Fruit fly (Drosophila melanogaster) whole organism, embryonic: Measurements from ENCODE around the gene ClC-c.

Experiments
- Asciz ChIP-seq: fragments of 200-800 bp; sonication (Bioruptor generic); optimal IDR thresholded peaks from 2 replicates; lab custom pipeline; 2017; ENCODE audit warnings: missing biosample characterization, mild to moderate bottlenecking, missing genetic modification characterization, missing genetic modification reagents
- Bdp1 ChIP-seq: fragments of 200-800 bp; sonication (Bioruptor generic); optimal IDR thresholded peaks from 3 replicates; lab custom pipeline; 2016; ENCODE audit warnings: missing biosample characterization, missing genetic modification characterization
- CG1024 ChIP-seq: fragments of 200-800 bp; sonication (Bioruptor generic); IDR thresholded peaks from 2 replicates; pipeline ENCODE4 v1.3.6; 2022; ENCODE audit warnings: missing biosample characterization, missing genetic modification characterization
- CG10321 ChIP-seq: fragments of 200-800 bp; sonication (Bioruptor generic); IDR thresholded peaks from 2 replicates; pipeline ENCODE4 v1.3.6; 2022; ENCODE audit warnings: missing biosample characterization, missing genetic modification characterization
- CG10462 ChIP-seq: fragments of 200-800 bp; sonication (Bioruptor generic); optimal IDR thresholded peaks from 2 replicates; lab custom pipeline; 2016; ENCODE audit warnings: missing biosample characterization, missing genetic modification characterization
- CG2202 ChIP-seq: fragments of 200-800 bp; sonication (Bioruptor generic); optimal IDR thresholded peaks from 2 replicates; lab custom pipeline; 2018; ENCODE audit warnings: missing biosample characterization, mild to moderate bottlenecking, missing genetic modification characterization
- CG30431 ChIP-seq: fragments of 200-800 bp; sonication (Bioruptor generic); optimal IDR thresholded peaks from 2 replicates; lab custom pipeline; 2017; ENCODE audit warnings: missing biosample characterization, missing genetic modification characterization
- CG31388 ChIP-seq: fragments of 200-800 bp; sonication (Bioruptor generic); optimal IDR thresholded peaks from 2 replicates; lab custom pipeline; 2016; ENCODE audit warnings: missing biosample characterization, missing genetic modification characterization
- CG33213 ChIP-seq: fragments of 200-800 bp; sonication (Bioruptor generic); optimal IDR thresholded peaks from 3 replicates; lab custom pipeline; 2016; ENCODE audit warnings: missing biosample characterization, missing genetic modification characterization
- CG3407 ChIP-seq: fragments of 200-800 bp; sonication (Bioruptor generic); optimal IDR thresholded peaks from 2 replicates; lab custom pipeline; 2018; ENCODE audit warnings: missing biosample characterization, mild to moderate bottlenecking, missing genetic modification characterization
- CG4360 ChIP-seq: fragments of 200-800 bp; sonication (Bioruptor generic); IDR thresholded peaks from 2 replicates; pipeline ENCODE4 v1.3.6; 2022; ENCODE audit warnings: missing biosample characterization, missing genetic modification characterization
- CG6175 ChIP-seq: fragments of 200-800 bp; sonication (Bioruptor generic); IDR thresholded peaks from 3 replicates; pipeline ENCODE4 v1.3.6; 2022; ENCODE audit warnings: missing biosample characterization, missing genetic modification characterization
- CG7786 ChIP-seq: fragments of 200-800 bp; sonication (Bioruptor generic); optimal IDR thresholded peaks from 2 replicates; lab custom pipeline; 2016; ENCODE audit warnings: missing biosample characterization, missing genetic modification characterization
- CG8388 ChIP-seq: fragments of 200-800 bp; sonication (Bioruptor generic); optimal IDR thresholded peaks from 2 replicates; lab custom pipeline; 2019; ENCODE audit warnings: missing biosample characterization, mild to moderate bottlenecking, missing genetic modification characterization, moderate library complexity
- CG8924 ChIP-seq: fragments of 200-800 bp; optimal IDR thresholded peaks from 3 replicates; lab custom pipeline; 2019; ENCODE audit warnings: missing biosample characterization, mild to moderate bottlenecking, missing genetic modification characterization, moderate library complexity
- CG9727 ChIP-seq: fragments of 200-800 bp; sonication (Bioruptor generic); optimal IDR thresholded peaks from 3 replicates; lab custom pipeline; 2017; ENCODE audit warnings: missing biosample characterization, mild to moderate bottlenecking, missing genetic modification characterization
- D19B ChIP-seq: fragments of 200-800 bp; sonication (Bioruptor generic); optimal IDR thresholded peaks from 2 replicates; lab custom pipeline; 2017; ENCODE audit warnings: missing biosample characterization, mild to moderate bottlenecking, missing genetic modification characterization
- Dad ChIP-seq: fragments of 200-800 bp; sonication (Bioruptor generic); optimal IDR thresholded peaks from 3 replicates; lab custom pipeline; 2016; ENCODE audit warnings: missing biosample characterization, missing genetic modification characterization
- Dll ChIP-seq: fragments of 200-800 bp; sonication (Bioruptor generic); IDR thresholded peaks from 4 replicates; pipeline ENCODE4 v1.3.6; 2022; ENCODE audit warnings: missing biosample characterization, missing genetic modification characterization; ENCODE audit not compliant: partially characterized antibody
- Fer3 ChIP-seq: fragments of 200-800 bp; sonication (Bioruptor generic); optimal IDR thresholded peaks from 2 replicates; lab custom pipeline; 2018; ENCODE audit warnings: missing biosample characterization, mild to moderate bottlenecking, missing genetic modification characterization, moderate library complexity
- H15 ChIP-seq: fragments of 200-800 bp; sonication (Bioruptor generic); IDR thresholded peaks from 3 replicates; pipeline ENCODE4 v1.3.6; 2022; ENCODE audit warnings: missing biosample characterization, missing genetic modification characterization
- HLH4C ChIP-seq: fragments of 200-800 bp; sonication (Bioruptor generic); IDR thresholded peaks from 3 replicates; pipeline ENCODE4 v1.3.6; 2022; ENCODE audit warnings: missing biosample characterization, missing genetic modification characterization; ENCODE audit not compliant: partially characterized antibody
- Hand ChIP-seq: fragments of 200-800 bp; sonication (Bioruptor generic); optimal IDR thresholded peaks from 2 replicates; lab custom pipeline; 2017; ENCODE audit warnings: mild to moderate bottlenecking, missing biosample characterization, missing genetic modification reagents, missing genetic modification characterization
- HmgD ChIP-seq: fragments of 200-800 bp; sonication (Bioruptor generic); optimal IDR thresholded peaks from 3 replicates; lab custom pipeline; 2016; ENCODE audit warnings: missing biosample characterization, missing genetic modification characterization
- Lim3 ChIP-seq: fragments of 200-800 bp; sonication (Bioruptor generic); IDR thresholded peaks from 2 replicates; pipeline ENCODE4 v1.3.6; 2022; ENCODE audit warnings: missing biosample characterization, missing genetic modification characterization
- Optix ChIP-seq: fragments of 200-800 bp; sonication (Bioruptor generic); IDR thresholded peaks from 3 replicates; pipeline ENCODE4 v1.3.6; 2022; ENCODE audit warnings: missing biosample characterization, missing genetic modification characterization
- Ptx1 ChIP-seq: fragments of 200-800 bp; sonication (Bioruptor generic); IDR thresholded peaks from 2 replicates; pipeline ENCODE4 v1.3.6; 2022; ENCODE audit warnings: missing biosample characterization, missing genetic modification characterization
- Ravus ChIP-seq: fragments of 200-800 bp; sonication (Bioruptor generic); IDR thresholded peaks from 2 replicates; pipeline ENCODE4 v1.3.6; 2022; ENCODE audit warnings: missing biosample characterization, missing genetic modification characterization
- Scr ChIP-seq: fragments of 200-800 bp; sonication (Bioruptor generic); IDR thresholded peaks from 2 replicates; pipeline ENCODE4 v1.3.6; 2022; ENCODE audit warnings: missing biosample characterization, missing genetic modification characterization; ENCODE audit not compliant: partially characterized antibody
- ap ChIP-seq: fragments of 200-800 bp; sonication (Bioruptor generic); IDR thresholded peaks from 2 replicates; pipeline ENCODE4 v1.3.6; 2022; ENCODE audit warnings: missing biosample characterization, missing genetic modification characterization
- ase ChIP-seq: fragments of 200-800 bp; sonication (Bioruptor generic); IDR thresholded peaks from 3 replicates; pipeline ENCODE4 v1.3.6; 2022; ENCODE audit warnings: missing biosample characterization, missing genetic modification characterization
- ash1 ChIP-seq: fragments of 200-800 bp; sonication (Bioruptor generic); optimal IDR thresholded peaks from 2 replicates; lab custom pipeline; 2018; ENCODE audit warnings: missing biosample characterization, mild to moderate bottlenecking, missing genetic modification characterization
- danr ChIP-seq: fragments of 200-800 bp; sonication (Bioruptor generic); IDR thresholded peaks from 2 replicates; pipeline ENCODE4 v1.3.6; 2022; ENCODE audit warnings: missing biosample characterization, missing genetic modification characterization
- dm ChIP-seq: fragments of 200-800 bp; sonication (Bioruptor generic); optimal IDR thresholded peaks from 3 replicates; lab custom pipeline; 2016; ENCODE audit warnings: missing biosample characterization, missing genetic modification characterization
- exex ChIP-seq: fragments of 200-800 bp; sonication (Bioruptor generic); optimal IDR thresholded peaks from 4 replicates; lab custom pipeline; 2018; ENCODE audit warnings: missing biosample characterization, mild to moderate bottlenecking, missing genetic modification characterization, moderate library complexity
- fd64A ChIP-seq: fragments of 200-800 bp; sonication (Bioruptor generic); optimal IDR thresholded peaks from 3 replicates; lab custom pipeline; 2018; ENCODE audit warnings: missing biosample characterization, mild to moderate bottlenecking, missing genetic modification characterization
- gcm ChIP-seq: fragments of 200-800 bp; sonication (Bioruptor generic); optimal IDR thresholded peaks from 2 replicates; lab custom pipeline; 2019; ENCODE audit warnings: missing biosample characterization, mild to moderate bottlenecking, missing genetic modification characterization, moderate library complexity
- grau ChIP-seq: fragments of 200-800 bp; optimal IDR thresholded peaks from 3 replicates; lab custom pipeline; 2019; ENCODE audit warnings: missing biosample characterization, mild to moderate bottlenecking, missing genetic modification characterization, moderate library complexity
- jigr1 ChIP-seq: fragments of 200-800 bp; sonication (Bioruptor generic); IDR thresholded peaks from 3 replicates; pipeline ENCODE4 v1.3.6; 2022; ENCODE audit warnings: missing biosample characterization, missing genetic modification characterization
- kni ChIP-seq: fragments of 200-800 bp; sonication (Bioruptor generic); optimal IDR thresholded peaks from 3 replicates; lab custom pipeline; 2017; ENCODE audit warnings: mild to moderate bottlenecking, missing biosample characterization, missing genetic modification reagents, missing genetic modification characterization
- mam ChIP-seq: fragments of 200-800 bp; sonication (Bioruptor generic); optimal IDR thresholded peaks from 3 replicates; lab custom pipeline; 2016; ENCODE audit warnings: missing biosample characterization, missing genetic modification characterization
- prd ChIP-seq, 3 experiments: fragments of >200 bp in 2 of 3; fragments of 200-800 bp in 1 of 3; sonication (Bioruptor generic) in 1 of 3; optimal IDR thresholded peaks in 2 of 3; IDR thresholded peaks in 1 of 3; 2 replicates in 2 of 3; 3 replicates in 1 of 3; pipeline versions ENCODE4 v1.3.6 to Lab custom; 2017 to 2022; ENCODE audit warnings: missing biosample characterization in 1 of 3, missing genetic modification characterization in 1 of 3
- ranshi ChIP-seq: fragments of 200-800 bp; sonication (Bioruptor generic); IDR thresholded peaks from 2 replicates; pipeline ENCODE4 v1.3.6; 2022; ENCODE audit warnings: missing biosample characterization, missing genetic modification characterization
- schlank ChIP-seq: fragments of 200-800 bp; sonication (Bioruptor generic); optimal IDR thresholded peaks from 2 replicates; lab custom pipeline; 2018; ENCODE audit warnings: missing biosample characterization, mild to moderate bottlenecking, missing genetic modification characterization
- seq ChIP-seq: fragments of 200-800 bp; sonication (Bioruptor generic); IDR thresholded peaks from 2 replicates; pipeline ENCODE4 v1.3.6; 2022; ENCODE audit warnings: missing biosample characterization, missing genetic modification characterization
- slbo ChIP-seq: fragments of 200-800 bp; sonication (Bioruptor generic); IDR thresholded peaks from 2 replicates; pipeline ENCODE4 v1.3.6; 2022; ENCODE audit warnings: missing biosample characterization, missing genetic modification characterization
- trh ChIP-seq: fragments of 200-800 bp; sonication (Bioruptor generic); optimal IDR thresholded peaks from 2 replicates; lab custom pipeline; 2016; ENCODE audit warnings: missing biosample characterization, missing genetic modification characterization
- wdn ChIP-seq: fragments of 200-800 bp; sonication (Bioruptor generic); IDR thresholded peaks from 2 replicates; pipeline ENCODE4 v1.3.6; 2022; ENCODE audit warnings: missing biosample characterization, missing genetic modification characterization
- zfh1 ChIP-seq: fragments of 200-800 bp; sonication (Bioruptor generic); IDR thresholded peaks from 3 replicates; pipeline ENCODE4 v1.3.6; 2022; ENCODE audit warnings: missing biosample characterization, missing genetic modification characterization

Gene ClC-c

dm6 chr3L:16113607-16114337 is 23.5 kb downstream of the ClC-c start (continued):
- TF ChIP-seq CG8924 (tag; lab: Kevin White, UChicago): peak; percentile 91
- TF ChIP-seq Fer3 (tag; lab: Kevin White, UChicago): no peak
- TF ChIP-seq D19B (GFP tag; lab: Kevin White, UChicago): no peak
- peak; percentile 0 for TF ChIP-seq ash1 (GFP tag; lab: Kevin White, UChicago)
- peak; percentile 57 for TF ChIP-seq CG30431
- peak; percentile 48 for TF ChIP-seq CG4360
- TF ChIP-seq seq (GFP tag; lab: Robert Waterston, UW): peak; percentile 83
- TF ChIP-seq Ptx1 (GFP tag; lab: Robert Waterston, UW): peak; percentile 79
- TF ChIP-seq CG6175: no peak
- peak; percentile 65 for TF ChIP-seq HLH4C (GFP tag; lab: Robert Waterston, UW)
- TF ChIP-seq Lim3 (GFP tag; lab: Robert Waterston, UW): no peak
- TF ChIP-seq wdn (GFP tag; lab: Robert Waterston, UW): no peak
- TF ChIP-seq ranshi (GFP tag; lab: Robert Waterston, UW): peak; percentile 75; the same call in 1 of the 2 replicates
- 0 out of 3 replicates have a peak, but pooled peaks have one; percentile 36 for TF ChIP-seq jigr1 (GFP tag; lab: Robert Waterston, UW)
- peak; percentile 78 for TF ChIP-seq Bdp1 (GFP tag; lab: Kevin White, UChicago)
- peak; percentile 83 for TF ChIP-seq Dad (GFP tag; lab: Kevin White, UChicago)
- TF ChIP-seq Asciz: no peak
- peak; percentile 70 for TF ChIP-seq trh (GFP tag; lab: Kevin White, UChicago)
- TF ChIP-seq danr: peak; percentile 49; the same call in 1 of the 2 replicates
- TF ChIP-seq gcm (GFP tag; lab: Kevin White, UChicago): peak; percentile 95
- no peak for TF ChIP-seq prd (optimal IDR thresholded peaks at IDR 0.05; lab: Kevin White, UChicago)
- peak; percentile 82 for TF ChIP-seq prd (GFP tag; IDR thresholded peaks at IDR 0.05; lab: Robert Waterston, UW)
- TF ChIP-seq dm (GFP tag; lab: Kevin White, UChicago): peak; percentile 92
- peak; percentile 60 for TF ChIP-seq schlank (tag; lab: Kevin White, UChicago)
- peak; percentile 89 for TF ChIP-seq CG9727 (GFP tag; lab: Kevin White, UChicago)
- TF ChIP-seq CG8388: peak; percentile 73
- peak; percentile 33 for TF ChIP-seq CG10462 (GFP tag; lab: Kevin White, UChicago)
- peak; percentile 71 for TF ChIP-seq Optix
- TF ChIP-seq ap (GFP tag; lab: Robert Waterston, UW): peak; percentile 57
- TF ChIP-seq H15 (GFP tag; lab: Robert Waterston, UW): no peak; the same call in 2 of the 3 replicates
- TF ChIP-seq kni (GFP tag; lab: Kevin White, UChicago): peak; percentile 99
- TF ChIP-seq Dll (GFP tag; lab: Robert Waterston, UW): peak; percentile 72
- peak; percentile 66 for TF ChIP-seq CG3407 (GFP tag; lab: Kevin White, UChicago)
- peak; percentile 5 for TF ChIP-seq fd64A
- TF ChIP-seq CG2202 (tag; lab: Kevin White, UChicago): peak; percentile 58
- TF ChIP-seq slbo (GFP tag; lab: Robert Waterston, UW): peak; percentile 86
- peak; percentile 82 for TF ChIP-seq grau (tag; lab: Kevin White, UChicago)
- TF ChIP-seq HmgD (GFP tag; lab: Kevin White, UChicago): peak; percentile 74
- TF ChIP-seq CG7786 (GFP tag; lab: Kevin White, UChicago): peak; percentile 78
- peak; percentile 43; the same call in 1 of the 2 replicates for TF ChIP-seq CG10321 (GFP tag; lab: Robert Waterston, UW)
- no peak for TF ChIP-seq CG31388 (GFP tag; lab: Kevin White, UChicago)
- peak; percentile 62 for TF ChIP-seq Scr (GFP tag; lab: Robert Waterston, UW)
- TF ChIP-seq exex (tag; lab: Kevin White, UChicago): peak; percentile 64
- peak; percentile 85 for TF ChIP-seq CG33213 (GFP tag; lab: Kevin White, UChicago)
- 0 out of 2 replicates have a peak, but pooled peaks have one; percentile 21 for TF ChIP-seq CG1024 (GFP tag; lab: Robert Waterston, UW)
- TF ChIP-seq zfh1: peak; percentile 83
- TF ChIP-seq Hand: peak; percentile 78
- peak; percentile 59; the same call in 2 of the 3 replicates for TF ChIP-seq ase
- TF ChIP-seq Ravus (GFP tag; lab: Robert Waterston, UW): no peak; the same call in 1 of the 2 replicates
- peak; percentile 91 for TF ChIP-seq mam (GFP tag; lab: Kevin White, UChicago)
